Worm (Caenorhabditis elegans) whole organism, L3 larva: ENCODE results near the gene ZK1248.11.

ENCODE experiments used
- R02D3.7 ChIP-seq: fragments of 150-350 bp; optimal IDR thresholded peaks from 2 replicates; lab custom pipeline; 2014; ENCODE audit warnings: missing biosample characterization, missing genetic modification characterization
- ZK546.5 ChIP-seq: sonication (generic microtip); optimal IDR thresholded peaks from 2 replicates; lab custom pipeline; 2017; ENCODE audit warnings: missing biosample characterization, missing genetic modification characterization
- ama-1 ChIP-seq: fragments of 150-350 bp; optimal IDR thresholded peaks from 2 replicates; lab custom pipeline; 2018
- ceh-28 ChIP-seq: fragments of 150-350 bp; optimal IDR thresholded peaks from 2 replicates; lab custom pipeline; 2014; ENCODE audit warnings: missing biosample characterization, missing genetic modification reagents, missing genetic modification characterization
- ceh-82 ChIP-seq: fragments of 150-350 bp; optimal IDR thresholded peaks from 2 replicates; lab custom pipeline; 2014; ENCODE audit warnings: missing biosample characterization, missing genetic modification characterization
- daf-12 ChIP-seq: fragments of 150-350 bp; optimal IDR thresholded peaks from 2 replicates; lab custom pipeline; 2014; ENCODE audit warnings: missing biosample characterization, missing genetic modification reagents, missing genetic modification characterization
- elt-1 ChIP-seq: fragments of 150-350 bp; optimal IDR thresholded peaks from 2 replicates; lab custom pipeline; 2014; ENCODE audit warnings: missing biosample characterization, missing genetic modification characterization
- elt-2 ChIP-seq: sonication (generic microtip); optimal IDR thresholded peaks from 2 replicates; lab custom pipeline; 2016; ENCODE audit warnings: missing genetic modification reagents, mild to moderate bottlenecking, missing genetic modification characterization, missing compliant biosample characterization
- elt-3 ChIP-seq, 3 experiments: fragments of 150-350 bp in 1 of 3; sonication (generic microtip) in 2 of 3; optimal IDR thresholded peaks; 2 replicates in 2 of 3; 4 replicates in 1 of 3; lab custom pipeline; 2014 to 2017; ENCODE audit warnings: missing biosample characterization in 3 of 3, missing genetic modification characterization in 3 of 3
- eor-1 ChIP-seq, 2 experiments: fragments of 150-350 bp; optimal IDR thresholded peaks; 2 replicates each; lab custom pipeline; 2014 to 2018; ENCODE audit warnings: missing biosample characterization in 2 of 2, missing genetic modification characterization in 2 of 2
- fkh-10 ChIP-seq: sonication (generic microtip); optimal IDR thresholded peaks from 2 replicates; lab custom pipeline; 2017; ENCODE audit warnings: missing biosample characterization, missing genetic modification reagents, missing genetic modification characterization
- fkh-2 ChIP-seq: fragments of 150-350 bp; optimal IDR thresholded peaks from 2 replicates; lab custom pipeline; 2014; ENCODE audit warnings: missing biosample characterization, missing genetic modification reagents, missing genetic modification characterization
- fos-1 ChIP-seq: fragments of 150-350 bp; optimal IDR thresholded peaks from 2 replicates; lab custom pipeline; 2014; ENCODE audit warnings: missing biosample characterization, missing genetic modification characterization
- jun-1 ChIP-seq: fragments of 150-350 bp; optimal IDR thresholded peaks from 2 replicates; lab custom pipeline; 2014; ENCODE audit warnings: missing biosample characterization, missing genetic modification reagents, missing genetic modification characterization
- lin-39 ChIP-seq: fragments of 150-350 bp; optimal IDR thresholded peaks from 2 replicates; lab custom pipeline; 2018; ENCODE audit warnings: missing biosample characterization, missing genetic modification reagents, missing genetic modification characterization
- lsy-12 ChIP-seq: sonication (generic microtip); optimal IDR thresholded peaks from 2 replicates; lab custom pipeline; 2016; ENCODE audit warnings: mild to moderate bottlenecking, missing genetic modification characterization, missing compliant biosample characterization
- mml-1 ChIP-seq: fragments of 150-350 bp; sonication (generic microtip); optimal IDR thresholded peaks from 3 replicates; lab custom pipeline; 2014; ENCODE audit warnings: missing biosample characterization, missing genetic modification characterization
- nfya-1 ChIP-seq: sonication (generic microtip); optimal IDR thresholded peaks from 2 replicates; lab custom pipeline; 2017; ENCODE audit warnings: missing genetic modification characterization, mild to moderate bottlenecking, missing compliant biosample characterization, antibody characterized with exemption, moderate library complexity; ENCODE audit not compliant: insufficient read depth
- nhr-12 ChIP-seq: fragments of 150-350 bp; optimal IDR thresholded peaks from 2 replicates; lab custom pipeline; 2014; ENCODE audit warnings: missing biosample characterization, missing genetic modification characterization
- nhr-23 ChIP-seq: fragments of 150-350 bp; optimal IDR thresholded peaks from 2 replicates; lab custom pipeline; 2014; ENCODE audit warnings: missing biosample characterization, missing genetic modification reagents, missing genetic modification characterization
- nhr-237 ChIP-seq: fragments of 150-350 bp; optimal IDR thresholded peaks from 2 replicates; lab custom pipeline; 2014; ENCODE audit warnings: missing biosample characterization, missing genetic modification characterization
- nhr-25 ChIP-seq: sonication (generic microtip); optimal IDR thresholded peaks from 2 replicates; lab custom pipeline; 2017; ENCODE audit warnings: missing biosample characterization, missing genetic modification characterization
- nhr-28 ChIP-seq: fragments of 150-350 bp; optimal IDR thresholded peaks from 2 replicates; lab custom pipeline; 2014; ENCODE audit warnings: missing biosample characterization, missing genetic modification characterization
- nhr-43 ChIP-seq: sonication (generic microtip); optimal IDR thresholded peaks from 2 replicates; lab custom pipeline; 2016; ENCODE audit warnings: mild to moderate bottlenecking, missing genetic modification characterization, missing compliant biosample characterization; ENCODE audit not compliant: poor library complexity, severe bottlenecking
- nhr-67 ChIP-seq: fragments of 150-350 bp; optimal IDR thresholded peaks from 2 replicates; lab custom pipeline; 2014; ENCODE audit warnings: missing biosample characterization, missing genetic modification characterization
- nhr-76 ChIP-seq: fragments of 150-350 bp; sonication (generic microtip); optimal IDR thresholded peaks from 5 replicates; lab custom pipeline; 2014; ENCODE audit warnings: missing biosample characterization, missing genetic modification characterization
- pha-4 ChIP-seq: fragments of 150-350 bp; optimal IDR thresholded peaks from 2 replicates; lab custom pipeline; 2014; ENCODE audit warnings: missing biosample characterization, missing genetic modification reagents, missing genetic modification characterization
- pqm-1 ChIP-seq: fragments of 150-350 bp; optimal IDR thresholded peaks from 2 replicates; lab custom pipeline; 2017; ENCODE audit warnings: missing biosample characterization, missing genetic modification characterization, inconsistent platforms
- sea-2 ChIP-seq: fragments of 150-350 bp; sonication (generic microtip); optimal IDR thresholded peaks from 4 replicates; lab custom pipeline; 2014; ENCODE audit warnings: missing biosample characterization, missing genetic modification reagents, missing genetic modification characterization
- skn-1 ChIP-seq: fragments of 150-350 bp; optimal IDR thresholded peaks from 2 replicates; lab custom pipeline; 2014; ENCODE audit warnings: missing biosample characterization, missing genetic modification characterization
- tbx-2 ChIP-seq: sonication (generic microtip); optimal IDR thresholded peaks from 2 replicates; lab custom pipeline; 2016; ENCODE audit warnings: mild to moderate bottlenecking, missing genetic modification characterization, missing compliant biosample characterization
- unc-39 ChIP-seq: sonication (generic microtip); optimal IDR thresholded peaks from 4 replicates; lab custom pipeline; 2017; ENCODE audit warnings: missing biosample characterization, missing genetic modification characterization
- zag-1 ChIP-seq: fragments of 150-350 bp; optimal IDR thresholded peaks from 2 replicates; lab custom pipeline; 2014; ENCODE audit warnings: missing biosample characterization, missing genetic modification characterization
- ztf-11 ChIP-seq: fragments of 150-350 bp; optimal IDR thresholded peaks from 2 replicates; lab custom pipeline; 2014; ENCODE audit warnings: missing biosample characterization, missing genetic modification characterization
- ztf-4 ChIP-seq: fragments of 150-350 bp; optimal IDR thresholded peaks from 2 replicates; lab custom pipeline; 2014; ENCODE audit warnings: missing biosample characterization, missing genetic modification characterization

ZK1248.11 gene

DNA sequence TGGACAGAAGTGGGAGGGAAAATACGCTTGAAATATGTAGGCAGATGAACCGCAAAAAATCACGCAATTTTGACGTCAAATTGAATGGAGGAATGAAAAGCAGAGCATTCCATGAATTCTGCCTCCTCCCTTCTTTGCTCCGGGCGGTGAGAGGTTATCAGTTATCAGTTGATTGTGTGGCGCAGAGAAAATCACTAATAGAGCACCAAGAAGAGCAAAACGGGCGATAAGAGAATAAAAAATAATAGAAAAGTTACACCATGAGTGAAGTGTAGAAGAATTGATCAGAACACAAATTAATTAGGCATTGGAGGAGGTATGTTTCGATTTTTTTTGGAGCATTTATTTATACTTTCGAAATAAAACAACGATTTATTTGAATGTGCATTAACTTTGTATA, 21.8 kb downstream of the ZK1248.11 start:
- TF ChIP-seq fkh-2 (tag; lab: Kevin White, UChicago) (no peak), pqm-1 (tag; lab: Kevin White, UChicago) (peak; percentile 63), elt-2 (tag; lab: Kevin White, UChicago) (peak; percentile 97)
- TF ChIP-seq, all 47 proteins: peak for 2

DNA sequence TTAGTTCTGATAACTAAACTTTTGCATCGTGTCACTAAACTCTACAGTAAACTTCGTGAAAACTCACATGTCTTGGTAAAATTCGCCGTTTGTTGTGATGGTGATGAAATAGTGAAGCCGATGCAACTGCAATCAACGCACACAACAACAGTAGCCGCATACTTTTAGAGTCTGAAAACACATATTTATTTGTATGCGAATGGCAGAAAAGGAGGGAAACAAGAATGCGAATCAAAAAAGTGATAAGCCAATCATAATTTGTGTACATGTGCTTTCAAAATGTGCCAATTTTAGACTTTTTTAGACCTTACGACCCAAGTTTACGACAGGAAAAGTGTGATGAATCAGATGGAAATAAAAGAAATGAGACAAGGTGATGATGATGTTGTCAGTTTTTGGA, 23.1 kb downstream of the ZK1248.11 start, which contains the start of gene K05F1.10:
TSS of gene K05F1.10 (minus strand) at position 171 of the 400 bp plus-strand sequence.
- TF ChIP-seq elt-2 (tag; lab: Kevin White, UChicago) (peak; percentile 86), R02D3.7 (tag; lab: Kevin White, UChicago) (no peak), pqm-1 (tag; lab: Kevin White, UChicago) (peak; percentile 54), ztf-4 (tag; lab: Kevin White, UChicago) (no peak), lin-39 (tag; lab: Kevin White, UChicago) (no peak), pha-4 (peak; percentile 9), elt-1 (tag; lab: Kevin White, UChicago) (no peak), nhr-67 (tag; lab: Kevin White, UChicago) (no peak), ama-1 (peak; percentile 9), fos-1 (tag; lab: Kevin White, UChicago) (no peak), nfya-1 (tag; lab: Kevin White, UChicago) (no peak), zag-1 (tag; lab: Kevin White, UChicago) (no peak)

DNA sequence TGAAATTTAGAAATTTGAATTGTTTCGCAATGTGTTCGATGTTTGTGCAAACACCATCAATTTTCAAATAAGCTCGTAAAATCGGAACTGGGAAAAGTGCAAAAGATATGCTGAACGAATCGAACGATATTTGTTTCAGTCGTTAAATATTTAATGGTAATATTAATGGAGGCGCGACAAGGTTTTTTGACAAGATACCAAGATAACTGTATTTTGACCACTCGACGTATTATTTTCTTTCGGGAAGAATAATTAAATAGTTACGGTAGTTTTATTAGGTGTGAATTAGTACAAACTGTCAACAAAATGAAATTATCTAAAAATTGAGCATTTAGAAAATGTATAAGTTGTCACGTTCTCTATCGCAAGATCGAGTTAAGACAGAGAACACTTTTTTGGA, 24.1 kb downstream of the ZK1248.11 start:
- no peak for TF ChIP-seq skn-1
- TF ChIP-seq pha-4: peak; percentile 8
- TF ChIP-seq elt-2 (tag; lab: Kevin White, UChicago): peak; percentile 93
- no peak for TF ChIP-seq ceh-28 (tag; lab: Kevin White, UChicago)
- peak; percentile 25 for TF ChIP-seq pqm-1 (tag; lab: Kevin White, UChicago)
- TF ChIP-seq, all 47 proteins: peak for 3

DNA sequence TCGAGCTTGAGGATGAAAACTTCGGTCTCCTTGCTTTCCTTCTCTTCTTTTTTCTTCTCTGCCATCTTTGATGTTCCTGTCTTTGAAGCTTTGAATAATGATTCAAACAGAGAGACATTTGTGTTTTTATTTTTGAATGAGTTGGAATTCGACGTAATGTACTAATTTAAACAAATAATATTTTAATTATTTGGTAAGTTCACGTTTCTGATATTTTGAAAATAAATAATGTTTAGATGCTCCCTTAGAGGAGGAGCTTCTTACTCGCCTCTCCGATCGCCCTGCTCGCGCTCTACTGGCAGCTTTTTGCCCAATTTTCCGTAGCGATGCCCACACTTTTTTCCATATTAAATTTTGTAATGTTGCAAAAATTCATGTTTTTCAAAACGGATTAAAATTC, 27.3 kb downstream of the ZK1248.11 start, which contains the start of the genes K05F1.9 and K05F1.1:
TSS of gene K05F1.9 (minus strand) at position 101 of the 400 bp plus-strand sequence.
TSS of gene K05F1.1 (plus strand) at position 308 of the 400 bp plus-strand sequence.
- TF ChIP-seq elt-1 (tag; lab: Kevin White, UChicago) (no peak), fkh-2 (tag; lab: Kevin White, UChicago) (no peak), sea-2 (no peak), fkh-10 (no peak), elt-3 (tag; optimal IDR thresholded peaks at IDR 0.05; lab: Kevin White, UChicago) (no peak), ceh-28 (tag; lab: Kevin White, UChicago) (no peak), nhr-67 (tag; lab: Kevin White, UChicago) (no peak), nhr-76 (no peak), lsy-12 (tag; lab: Kevin White, UChicago) (no peak), nhr-12 (tag; lab: Kevin White, UChicago) (no peak)

DNA sequence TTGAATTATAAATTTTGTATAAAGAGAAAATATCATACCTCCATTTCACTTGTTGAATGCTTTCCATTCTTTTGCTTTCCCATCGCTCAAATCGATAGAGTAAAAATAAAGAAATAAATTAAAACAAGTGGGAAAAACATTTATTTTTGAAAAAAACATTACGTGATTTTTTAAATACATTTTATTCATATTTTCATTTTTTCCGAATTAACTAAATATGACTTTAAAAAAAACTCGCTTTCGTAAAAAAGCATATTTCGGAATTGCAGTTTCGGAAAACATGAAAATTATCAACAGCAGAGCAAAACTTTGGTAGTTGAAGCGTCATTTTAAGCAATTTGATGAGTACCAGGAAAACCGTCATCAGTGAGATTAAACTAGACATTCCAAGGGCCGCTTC, 28.8 kb downstream of the ZK1248.11 start, which contains the start of gene K05F1.8:
TSS of gene K05F1.8 (minus strand) at position 101 of the 400 bp plus-strand sequence.
- TF ChIP-seq nhr-76 (no peak), unc-39 (tag; lab: Kevin White, UChicago) (no peak), nhr-12 (tag; lab: Kevin White, UChicago) (no peak), fkh-2 (tag; lab: Kevin White, UChicago) (no peak), R02D3.7 (tag; lab: Kevin White, UChicago) (no peak), nfya-1 (tag; lab: Kevin White, UChicago) (no peak), daf-12 (no peak), ceh-82 (no peak), ZK546.5 (tag; lab: Kevin White, UChicago) (no peak), sea-2 (no peak), ztf-11 (tag; lab: Kevin White, UChicago) (no peak)

DNA sequence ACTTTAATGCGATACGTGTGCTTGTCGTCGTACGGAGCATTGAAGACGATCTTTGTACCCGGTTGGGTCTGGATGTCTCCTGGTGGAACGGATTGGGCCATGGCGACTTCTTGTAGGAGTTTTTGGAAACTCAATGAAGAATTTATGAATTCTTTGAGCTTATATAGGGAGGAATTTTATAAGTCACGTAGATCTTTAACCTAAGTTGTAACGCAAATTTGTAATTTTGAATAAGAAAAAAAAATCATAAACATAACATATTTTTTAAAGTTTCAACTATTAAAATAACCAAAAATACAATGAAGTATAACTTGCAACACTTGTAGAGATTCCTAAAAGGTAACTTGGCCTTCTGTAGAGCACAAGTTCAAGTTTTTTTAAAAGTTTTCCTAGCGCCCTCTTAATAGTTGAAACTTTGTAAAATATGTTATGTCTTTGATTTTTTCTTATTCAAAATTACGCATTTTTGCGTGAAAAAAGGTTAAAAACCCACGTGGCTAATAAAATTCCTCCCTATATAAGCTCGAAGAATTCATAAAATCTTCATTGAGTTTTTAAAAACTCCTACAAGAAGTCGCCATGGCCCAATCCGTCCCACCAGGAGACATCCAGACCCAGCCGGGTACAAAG, 30.9 kb downstream of the ZK1248.11 start, which contains the start of the genes msp-63 and msp-142:
TSS of gene msp-63 (minus strand) at position 101 of the 630 bp plus-strand sequence.
TSS of gene msp-142 (plus strand) at position 580 of the 630 bp plus-strand sequence.
- TF ChIP-seq tbx-2 (tag; lab: Kevin White, UChicago): no peak
- no peak for TF ChIP-seq nhr-237 (tag; lab: Kevin White, UChicago)
- no peak for TF ChIP-seq jun-1 (tag; lab: Kevin White, UChicago)
- TF ChIP-seq nhr-43 (tag; lab: Kevin White, UChicago): no peak
- no peak for TF ChIP-seq elt-3 (tag; optimal IDR thresholded peaks at IDR 0.05; lab: Kevin White, UChicago)
- TF ChIP-seq nhr-67 (tag; lab: Kevin White, UChicago): no peak
- TF ChIP-seq nhr-25 (tag; lab: Kevin White, UChicago): no peak
- TF ChIP-seq eor-1 (tag; optimal IDR thresholded peaks at IDR 0.05; lab: Kevin White, UChicago): no peak
- TF ChIP-seq pqm-1 (tag; lab: Kevin White, UChicago): no peak
- TF ChIP-seq nhr-28 (tag; lab: Kevin White, UChicago): no peak
- no peak for TF ChIP-seq nhr-12 (tag; lab: Kevin White, UChicago)
- TF ChIP-seq nhr-23 (tag; lab: Kevin White, UChicago): no peak
- no peak for TF ChIP-seq mml-1 (tag; lab: Kevin White, UChicago)
- no peak for TF ChIP-seq ceh-82
- TF ChIP-seq, all 47 proteins: peak for 0
